Fruit fly (Drosophila melanogaster) S2 (cell line): ENCODE results near the gene CG6923.

Experiments
- CG8478 ChIP-seq: fragments of >200 bp; optimal IDR thresholded peaks from 2 replicates; lab custom pipeline; 2018
- CTCF ChIP-seq, 2 experiments: fragments of >200 bp; optimal IDR thresholded peaks; 2 replicates each; lab custom pipeline; 2018

DNA sequence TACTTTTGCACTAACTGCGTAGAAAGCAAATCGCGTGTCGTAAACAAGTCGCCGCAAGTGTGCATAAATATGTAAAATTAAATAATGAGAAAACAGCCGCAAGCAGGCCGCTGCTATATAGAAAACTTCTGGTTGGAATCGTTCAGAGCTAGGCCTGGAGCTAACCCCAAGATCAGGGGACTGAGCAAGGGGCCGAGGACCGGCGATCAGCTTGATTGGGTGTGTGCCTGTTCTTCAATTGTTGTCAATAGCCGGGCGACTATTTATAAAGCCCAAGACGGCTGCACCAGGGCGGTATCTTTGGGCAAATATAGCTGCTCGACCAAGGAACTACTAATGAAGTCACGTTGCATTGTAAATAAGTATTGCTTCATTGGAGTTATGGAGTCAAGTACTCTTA is 6.9 kb upstream of the CG6923 start:
- TF ChIP-seq CG8478 (lab: Kevin White, UChicago) = no peak
- no peak for TF ChIP-seq CTCF (optimal IDR thresholded peaks at IDR 0.05; lab: Kevin White, UChicago)
